Worm (Caenorhabditis elegans) whole organism, L1 larva: ENCODE results near the gene fbxa-63.
A peak's percentile ranks its signal among the peaks of the same experiment; 100 is the strongest.

ENCODE experiments used
- C04F5.9 ChIP-seq: sonication (generic microtip); optimal IDR thresholded peaks from 2 replicates; lab custom pipeline; 2016; ENCODE audit warnings: missing genetic modification characterization, missing compliant biosample characterization
- C16A3.4 ChIP-seq: fragments of 150-350 bp; optimal IDR thresholded peaks from 2 replicates; lab custom pipeline; 2014; ENCODE audit warnings: missing biosample characterization, missing genetic modification characterization
- aha-1 ChIP-seq: fragments of 150-350 bp; optimal IDR thresholded peaks from 2 replicates; lab custom pipeline; 2014; ENCODE audit warnings: missing biosample characterization, missing genetic modification characterization
- alr-1 ChIP-seq: fragments of 200-800 bp; sonication (Bioruptor generic); optimal IDR thresholded peaks from 2 replicates; lab custom pipeline; 2018; ENCODE audit warnings: borderline replicate concordance, mild to moderate bottlenecking, missing genetic modification characterization, missing compliant biosample characterization
- aly-2 ChIP-seq: fragments of 150-350 bp; optimal IDR thresholded peaks from 2 replicates; lab custom pipeline; 2014; ENCODE audit warnings: missing biosample characterization, missing genetic modification characterization
- ceh-8 ChIP-seq: fragments of 200-800 bp; sonication (Bioruptor generic); optimal IDR thresholded peaks from 2 replicates; lab custom pipeline; 2018; ENCODE audit warnings: mild to moderate bottlenecking, missing genetic modification characterization, moderate library complexity, missing compliant biosample characterization
- ceh-82 ChIP-seq, 3 experiments: fragments of 150-350 bp in 1 of 3; sonication (generic microtip) in 2 of 3; optimal IDR thresholded peaks; 2 replicates each; lab custom pipeline; 2014 to 2017; ENCODE audit warnings: missing biosample characterization in 3 of 3, missing genetic modification characterization in 3 of 3
- ceh-90 ChIP-seq: sonication (generic microtip); optimal IDR thresholded peaks from 2 replicates; lab custom pipeline; 2016; ENCODE audit warnings: missing genetic modification characterization, missing compliant biosample characterization
- ces-1 ChIP-seq: fragments of 150-350 bp; optimal IDR thresholded peaks from 2 replicates; lab custom pipeline; 2014; ENCODE audit warnings: missing biosample characterization, missing genetic modification reagents, missing genetic modification characterization
- dpl-1 ChIP-seq, 3 experiments: fragments of 150-350 bp in 2 of 3; sonication (generic microtip) in 1 of 3; optimal IDR thresholded peaks; 2 replicates each; lab custom pipeline; 2014 to 2017; ENCODE audit warnings: missing biosample characterization in 3 of 3, missing genetic modification characterization in 3 of 3, missing genetic modification reagents in 3 of 3
- efl-3 ChIP-seq: fragments of 200-800 bp; sonication (Bioruptor generic); optimal IDR thresholded peaks from 2 replicates; lab custom pipeline; 2018; ENCODE audit warnings: mild to moderate bottlenecking, missing genetic modification characterization, missing compliant biosample characterization
- elt-2 ChIP-seq: sonication (generic microtip); optimal IDR thresholded peaks from 2 replicates; lab custom pipeline; 2016; ENCODE audit warnings: missing genetic modification characterization, mild to moderate bottlenecking, inconsistent platforms, missing compliant biosample characterization, missing genetic modification reagents
- elt-3 ChIP-seq, 6 experiments: fragments of 150-350 bp in 1 of 6; sonication (generic microtip); optimal IDR thresholded peaks; 2 replicates each; lab custom pipeline; 2017 to 2018; ENCODE audit warnings: missing biosample characterization in 6 of 6, missing genetic modification characterization in 6 of 6, inconsistent platforms in 1 of 6
- fkh-10 ChIP-seq: sonication (generic microtip); optimal IDR thresholded peaks from 2 replicates; lab custom pipeline; 2017; ENCODE audit warnings: missing biosample characterization, missing genetic modification reagents, missing genetic modification characterization
- fkh-4 ChIP-seq: sonication (generic microtip); optimal IDR thresholded peaks from 2 replicates; lab custom pipeline; 2016; ENCODE audit warnings: missing compliant biosample characterization, missing genetic modification characterization, borderline replicate concordance
- grh-1 ChIP-seq: fragments of 200-800 bp; sonication (Bioruptor generic); IDR thresholded peaks from 2 replicates; pipeline ENCODE4 v1.3.6; 2022; ENCODE audit warnings: missing genetic modification reagents, missing genetic modification characterization, missing compliant biosample characterization
- hlh-17 ChIP-seq: fragments of 200-800 bp; sonication (Bioruptor generic); optimal IDR thresholded peaks from 2 replicates; lab custom pipeline; 2018; ENCODE audit warnings: missing genetic modification characterization, mild to moderate bottlenecking, missing compliant biosample characterization, moderate library complexity, borderline replicate concordance
- hlh-4 ChIP-seq: sonication (generic microtip); optimal IDR thresholded peaks from 2 replicates; lab custom pipeline; 2016; ENCODE audit warnings: mild to moderate bottlenecking, missing genetic modification characterization, missing compliant biosample characterization
- irx-1 ChIP-seq: sonication (generic microtip); optimal IDR thresholded peaks from 2 replicates; lab custom pipeline; 2016; ENCODE audit warnings: missing genetic modification characterization, missing compliant biosample characterization
- jun-1 ChIP-seq: fragments of 150-350 bp; optimal IDR thresholded peaks from 2 replicates; lab custom pipeline; 2014; ENCODE audit warnings: missing biosample characterization, missing genetic modification reagents, missing genetic modification characterization
- lin-14 ChIP-seq: fragments of 200-800 bp; sonication (Bioruptor generic); optimal IDR thresholded peaks from 2 replicates; lab custom pipeline; 2018; ENCODE audit warnings: mild to moderate bottlenecking, missing genetic modification characterization, moderate library complexity, missing compliant biosample characterization
- lin-35 ChIP-seq, 2 experiments: fragments of 150-350 bp; optimal IDR thresholded peaks; 2 replicates each; lab custom pipeline; 2014; ENCODE audit warnings: missing biosample characterization in 2 of 2, missing genetic modification characterization in 2 of 2, missing genetic modification reagents in 2 of 2
- lir-3 ChIP-seq: sonication (generic microtip); optimal IDR thresholded peaks from 2 replicates; lab custom pipeline; 2016; ENCODE audit warnings: mild to moderate bottlenecking, missing genetic modification characterization, moderate library complexity, missing compliant biosample characterization; ENCODE audit not compliant: poor library complexity
- lsy-2 ChIP-seq, 2 experiments: fragments of 150-350 bp; optimal IDR thresholded peaks; 2 replicates each; lab custom pipeline; 2014; ENCODE audit warnings: missing biosample characterization in 2 of 2, missing genetic modification characterization in 2 of 2
- mab-9 ChIP-seq: fragments of 200-800 bp; sonication (Bioruptor generic); IDR thresholded peaks from 2 replicates; pipeline ENCODE4 v1.3.6; 2022; ENCODE audit warnings: missing genetic modification reagents, missing genetic modification characterization, missing compliant biosample characterization
- nhr-11 ChIP-seq: fragments of 150-350 bp; optimal IDR thresholded peaks from 2 replicates; lab custom pipeline; 2014; ENCODE audit warnings: missing biosample characterization, missing genetic modification characterization
- nhr-20 ChIP-seq: sonication (generic microtip); optimal IDR thresholded peaks from 2 replicates; lab custom pipeline; 2016; ENCODE audit warnings: mild to moderate bottlenecking, missing genetic modification characterization, missing compliant biosample characterization
- nhr-237 ChIP-seq: fragments of 150-350 bp; optimal IDR thresholded peaks from 2 replicates; lab custom pipeline; 2014; ENCODE audit warnings: missing biosample characterization, missing genetic modification characterization
- nhr-47 ChIP-seq: sonication (generic microtip); optimal IDR thresholded peaks from 2 replicates; lab custom pipeline; 2016; ENCODE audit warnings: mild to moderate bottlenecking, missing genetic modification characterization, moderate library complexity, missing compliant biosample characterization
- nhr-71 ChIP-seq: sonication (generic microtip); optimal IDR thresholded peaks from 2 replicates; lab custom pipeline; 2016; ENCODE audit warnings: mild to moderate bottlenecking, missing genetic modification characterization, moderate library complexity, missing compliant biosample characterization
- nhr-76 ChIP-seq: sonication (generic microtip); optimal IDR thresholded peaks from 2 replicates; lab custom pipeline; 2017; ENCODE audit warnings: missing biosample characterization, missing genetic modification characterization
- nhr-77 ChIP-seq: fragments of 150-350 bp; optimal IDR thresholded peaks from 2 replicates; lab custom pipeline; 2014; ENCODE audit warnings: missing biosample characterization, missing genetic modification characterization
- nhr-90 ChIP-seq: sonication (generic microtip); optimal IDR thresholded peaks from 2 replicates; lab custom pipeline; 2016; ENCODE audit warnings: mild to moderate bottlenecking, missing genetic modification characterization, missing compliant biosample characterization; ENCODE audit not compliant: poor library complexity
- pag-3 ChIP-seq: sonication (generic microtip); optimal IDR thresholded peaks from 2 replicates; lab custom pipeline; 2017; ENCODE audit warnings: missing genetic modification characterization, mild to moderate bottlenecking, missing compliant biosample characterization, antibody characterized with exemption, borderline replicate concordance; ENCODE audit not compliant: insufficient read depth
- pax-3 ChIP-seq: fragments of 200-800 bp; sonication (Bioruptor generic); optimal IDR thresholded peaks from 2 replicates; lab custom pipeline; 2018; ENCODE audit warnings: mild to moderate bottlenecking, missing genetic modification characterization, moderate library complexity, missing compliant biosample characterization
- pqm-1 ChIP-seq: sonication (generic microtip); optimal IDR thresholded peaks from 3 replicates; lab custom pipeline; 2017; ENCODE audit warnings: missing biosample characterization, missing genetic modification characterization
- rnt-1 ChIP-seq: sonication (generic microtip); optimal IDR thresholded peaks from 2 replicates; lab custom pipeline; 2016; ENCODE audit warnings: mild to moderate bottlenecking, missing genetic modification characterization, moderate library complexity, missing compliant biosample characterization
- skn-1 ChIP-seq: fragments of 150-350 bp; optimal IDR thresholded peaks from 2 replicates; lab custom pipeline; 2014; ENCODE audit warnings: missing biosample characterization, missing genetic modification characterization
- swsn-7 ChIP-seq: sonication (generic microtip); optimal IDR thresholded peaks from 2 replicates; lab custom pipeline; 2016; ENCODE audit warnings: missing genetic modification characterization, missing compliant biosample characterization
- tlp-1 ChIP-seq: fragments of 150-350 bp; optimal IDR thresholded peaks from 2 replicates; lab custom pipeline; 2014; ENCODE audit warnings: missing biosample characterization, missing genetic modification characterization
- unc-130 ChIP-seq: fragments of 150-350 bp; optimal IDR thresholded peaks from 2 replicates; lab custom pipeline; 2017; ENCODE audit warnings: missing biosample characterization, missing genetic modification characterization, inconsistent platforms
- unc-30 ChIP-seq: sonication (generic microtip); optimal IDR thresholded peaks from 2 replicates; lab custom pipeline; 2017; ENCODE audit warnings: missing biosample characterization, missing genetic modification characterization
- unc-62 ChIP-seq: fragments of 150-350 bp; optimal IDR thresholded peaks from 2 replicates; lab custom pipeline; 2014; ENCODE audit warnings: missing biosample characterization, missing genetic modification reagents, missing genetic modification characterization
- unc-98 ChIP-seq: fragments of 200-800 bp; sonication (Bioruptor generic); IDR thresholded peaks from 2 replicates; pipeline ENCODE4 v1.3.6; 2022; ENCODE audit warnings: missing genetic modification characterization, missing compliant biosample characterization
- vab-15 ChIP-seq: sonication (generic microtip); optimal IDR thresholded peaks from 2 replicates; lab custom pipeline; 2017; ENCODE audit warnings: missing genotype, mild to moderate bottlenecking, missing genetic modification characterization, missing compliant biosample characterization
- zag-1 ChIP-seq: fragments of 150-350 bp; optimal IDR thresholded peaks from 2 replicates; lab custom pipeline; 2014; ENCODE audit warnings: missing biosample characterization, missing genetic modification characterization
- ztf-4 ChIP-seq: fragments of 150-350 bp; optimal IDR thresholded peaks from 2 replicates; lab custom pipeline; 2014; ENCODE audit warnings: missing biosample characterization, missing genetic modification characterization

Gene fbxa-63

DNA sequence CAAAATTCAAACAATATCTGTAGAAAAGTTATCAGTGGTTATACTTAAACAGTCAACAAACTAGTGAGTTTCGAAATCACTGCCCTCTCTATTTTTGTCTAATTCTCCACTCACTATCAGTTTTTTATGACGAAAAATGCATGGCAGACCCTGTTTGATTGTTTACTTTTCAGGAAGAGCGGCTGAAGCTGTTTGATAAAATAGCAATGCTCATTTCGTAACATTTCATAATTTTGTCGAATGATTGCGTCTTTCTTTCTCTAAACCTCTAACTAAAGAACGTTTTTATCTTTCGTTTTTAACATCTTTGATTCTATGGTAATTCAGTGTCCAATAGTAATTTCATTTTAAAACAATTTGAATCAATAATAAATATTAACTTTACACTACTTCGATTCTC lies 35.9 kb downstream of the fbxa-63 start (continued):
- TF ChIP-seq mab-9 (GFP tag; lab: Robert Waterston, UW) (no peak), hlh-4 (no peak), nhr-20 (tag; lab: Kevin White, UChicago) (peak; percentile 37), rnt-1 (tag; lab: Kevin White, UChicago) (no peak), dpl-1 (GFP tag; optimal IDR thresholded peaks at IDR 0.05; lab: Kevin White, UChicago) (no peak), nhr-11 (tag; lab: Kevin White, UChicago) (no peak), pqm-1 (tag; lab: Kevin White, UChicago) (peak; percentile 95), aha-1 (tag; lab: Kevin White, UChicago) (no peak), skn-1 (no peak), lsy-2 (tag; optimal IDR thresholded peaks at IDR 0.05; lab: Kevin White, UChicago) (peak in 1 of 2 experiments; percentile 29), aly-2 (tag; lab: Kevin White, UChicago) (no peak), unc-130 (no peak), zag-1 (tag; lab: Kevin White, UChicago) (no peak), hlh-17 (GFP tag; lab: Kevin White, UChicago) (no peak), ztf-4 (tag; lab: Kevin White, UChicago) (no peak), lir-3 (tag; lab: Kevin White, UChicago) (no peak), nhr-90 (tag; lab: Kevin White, UChicago) (peak; percentile 3), lin-14 (GFP tag; lab: Kevin White, UChicago) (no peak), nhr-77 (tag; lab: Kevin White, UChicago) (no peak), ces-1 (no peak), jun-1 (tag; lab: Kevin White, UChicago) (peak; percentile 51), irx-1 (tag; lab: Kevin White, UChicago) (no peak), nhr-71 (peak; percentile 42), unc-30 (tag; lab: Kevin White, UChicago) (no peak), elt-2 (tag; lab: Kevin White, UChicago) (peak; percentile 98), vab-15 (no peak), unc-98 (no peak), efl-3 (no peak), ceh-82 (tag; optimal IDR thresholded peaks at IDR 0.05; lab: Kevin White, UChicago) (no peak), ceh-8 (GFP tag; lab: Kevin White, UChicago) (no peak), lin-35 (GFP tag; optimal IDR thresholded peaks at IDR 0.05; lab: Kevin White, UChicago) (peak in 1 of 2 experiments; percentile 38), nhr-76 (tag; lab: Kevin White, UChicago) (no peak), grh-1 (no peak), ceh-90 (tag; lab: Kevin White, UChicago) (no peak), C04F5.9 (tag; lab: Kevin White, UChicago) (no peak), nhr-237 (tag; lab: Kevin White, UChicago) (no peak), swsn-7 (tag; lab: Kevin White, UChicago) (no peak), fkh-10 (GFP tag; lab: Kevin White, UChicago) (no peak), alr-1 (tag; lab: Kevin White, UChicago) (no peak), C16A3.4 (tag; lab: Kevin White, UChicago) (no peak), unc-62 (GFP tag; lab: Kevin White, UChicago) (no peak), pax-3 (tag; lab: Kevin White, UChicago) (peak; percentile 25), elt-3 (tag; optimal IDR thresholded peaks at IDR 0.05; lab: Kevin White, UChicago) (peak in 1 of 6 experiments; percentile 43), pag-3 (tag; lab: Kevin White, UChicago) (no peak), fkh-4 (no peak), tlp-1 (tag; lab: Kevin White, UChicago) (no peak), nhr-47 (tag; lab: Kevin White, UChicago) (no peak)
